Worm (Caenorhabditis elegans): ENCODE data around the gene fax-1.

fax-1 gene

DNA sequence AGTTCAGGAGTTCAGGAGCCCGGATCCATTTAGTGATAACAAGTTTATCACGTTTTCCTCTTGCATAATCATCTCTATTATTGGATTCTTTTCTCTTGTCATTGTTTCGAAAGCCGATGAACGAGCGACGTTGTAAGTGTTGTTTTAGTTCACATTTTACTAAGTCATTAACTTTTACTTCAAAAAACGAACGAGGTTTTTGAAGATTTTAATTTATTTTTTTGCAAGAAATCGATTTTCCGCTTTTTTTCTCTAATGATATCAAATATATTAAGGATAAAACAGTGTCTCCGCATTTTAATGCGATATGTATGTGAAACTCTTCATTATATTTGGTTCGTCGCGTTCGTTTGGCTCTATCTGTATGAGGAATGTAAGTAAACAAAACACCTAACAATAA lies 5.6 kb upstream of the fax-1 start, which contains the start of gene F28B4.1:
TSS of gene F28B4.1 (plus strand) at position 301 of the 400 bp plus-strand sequence.
- TF ChIP-seq tbx-37 (GFP tag; conservative IDR thresholded peaks at IDR 0.05) = no peak
- no peak for TF ChIP-seq flt-1 (GFP tag; IDR thresholded peaks at IDR 0.05)
- TF ChIP-seq ceh-13 (GFP tag; optimal IDR thresholded peaks at IDR 0.05) = no peak
- no peak for TF ChIP-seq aly-1 (tag; optimal IDR thresholded peaks at IDR 0.05)
- TF ChIP-seq pes-1 (GFP tag; IDR thresholded peaks at IDR 0.05) = no peak
- no peak for TF ChIP-seq ama-1 (optimal IDR thresholded peaks at IDR 0.05)
- no peak for TF ChIP-seq hmbx-1 (tag; optimal IDR thresholded peaks at IDR 0.05)
- TF ChIP-seq scrt-1 (GFP tag; IDR thresholded peaks at IDR 0.05) = no peak
- TF ChIP-seq hnd-1 (tag; optimal IDR thresholded peaks at IDR 0.05) = no peak
- TF ChIP-seq ets-7 (tag; optimal IDR thresholded peaks at IDR 0.05) = no peak
- no peak for TF ChIP-seq hmg-4 (GFP tag; optimal IDR thresholded peaks at IDR 0.05)
- no peak for TF ChIP-seq tbx-11 (GFP tag; IDR thresholded peaks at IDR 0.05)
- TF ChIP-seq ceh-36 (tag; optimal IDR thresholded peaks at IDR 0.05) = no peak
- no peak for TF ChIP-seq tra-4 (tag; optimal IDR thresholded peaks at IDR 0.05)
- no peak for TF ChIP-seq B0310.2 (tag; optimal IDR thresholded peaks at IDR 0.05)
- no peak for TF ChIP-seq F13C5.2 (tag; optimal IDR thresholded peaks at IDR 0.05)
- TF ChIP-seq sea-1 (GFP tag; conservative IDR thresholded peaks at IDR 0.05) = no peak

DNA sequence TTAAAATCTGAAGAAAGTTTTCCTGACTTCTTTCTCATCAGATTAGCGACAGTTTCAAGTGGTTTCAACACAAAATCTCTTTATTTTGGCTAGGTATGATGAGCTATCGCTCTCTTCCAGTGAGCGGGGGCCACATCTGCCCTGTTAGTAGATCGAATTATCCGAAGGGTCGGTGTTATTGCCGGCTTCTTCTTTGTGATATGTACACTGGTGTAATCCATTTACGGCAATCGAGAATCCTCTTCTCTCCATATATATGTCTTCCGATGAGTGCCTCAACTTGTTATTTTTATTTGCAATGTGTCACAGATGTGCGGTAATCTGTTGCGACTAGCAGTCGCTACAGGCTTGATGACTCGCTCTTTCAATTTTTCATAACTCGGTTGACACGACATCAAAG lies 3.2 kb upstream of the fax-1 start:
- TF ChIP-seq pes-1 (GFP tag; IDR thresholded peaks at IDR 0.05) (no peak), hnd-1 (tag; optimal IDR thresholded peaks at IDR 0.05) (no peak), hmbx-1 (tag; optimal IDR thresholded peaks at IDR 0.05) (no peak), ets-7 (tag; optimal IDR thresholded peaks at IDR 0.05) (no peak), scrt-1 (GFP tag; IDR thresholded peaks at IDR 0.05) (no peak), sea-1 (GFP tag; conservative IDR thresholded peaks at IDR 0.05) (no peak), flt-1 (GFP tag; IDR thresholded peaks at IDR 0.05) (no peak), ceh-36 (tag; optimal IDR thresholded peaks at IDR 0.05) (no peak), tra-4 (tag; optimal IDR thresholded peaks at IDR 0.05) (no peak), tbx-11 (GFP tag; IDR thresholded peaks at IDR 0.05) (no peak), ama-1 (optimal IDR thresholded peaks at IDR 0.05) (no peak), F13C5.2 (tag; optimal IDR thresholded peaks at IDR 0.05) (no peak), aly-1 (tag; optimal IDR thresholded peaks at IDR 0.05) (no peak), hmg-4 (GFP tag; optimal IDR thresholded peaks at IDR 0.05) (no peak), ceh-13 (GFP tag; optimal IDR thresholded peaks at IDR 0.05) (no peak)

DNA sequence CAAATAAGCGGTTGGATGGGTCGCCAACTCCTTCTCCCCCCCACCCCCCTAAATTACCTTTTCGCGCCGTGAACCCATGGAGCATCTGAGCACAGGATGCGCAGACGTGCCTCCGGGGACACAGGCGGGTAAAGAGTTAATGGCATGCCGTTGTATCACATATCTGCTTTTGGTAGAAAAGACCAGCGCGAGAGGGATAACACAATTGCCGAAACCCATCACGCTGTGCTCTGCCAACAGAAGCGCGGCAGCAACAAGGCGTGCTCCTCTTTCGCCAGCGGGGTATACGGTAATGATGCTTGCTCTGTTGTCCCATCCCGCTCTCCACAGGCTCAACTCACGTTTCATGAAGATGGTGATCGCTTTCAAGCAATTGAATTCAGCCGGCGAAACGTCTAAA lies 1.8 kb downstream of the fax-1 start:
- TF ChIP-seq ceh-36 (tag; optimal IDR thresholded peaks at IDR 0.05) (no peak), hmbx-1 (tag; optimal IDR thresholded peaks at IDR 0.05) (no peak), hmg-4 (GFP tag; optimal IDR thresholded peaks at IDR 0.05) (no peak), flt-1 (GFP tag; IDR thresholded peaks at IDR 0.05) (no peak), F13C5.2 (tag; optimal IDR thresholded peaks at IDR 0.05) (no peak), pes-1 (GFP tag; IDR thresholded peaks at IDR 0.05) (no peak), hnd-1 (tag; optimal IDR thresholded peaks at IDR 0.05) (no peak)

DNA sequence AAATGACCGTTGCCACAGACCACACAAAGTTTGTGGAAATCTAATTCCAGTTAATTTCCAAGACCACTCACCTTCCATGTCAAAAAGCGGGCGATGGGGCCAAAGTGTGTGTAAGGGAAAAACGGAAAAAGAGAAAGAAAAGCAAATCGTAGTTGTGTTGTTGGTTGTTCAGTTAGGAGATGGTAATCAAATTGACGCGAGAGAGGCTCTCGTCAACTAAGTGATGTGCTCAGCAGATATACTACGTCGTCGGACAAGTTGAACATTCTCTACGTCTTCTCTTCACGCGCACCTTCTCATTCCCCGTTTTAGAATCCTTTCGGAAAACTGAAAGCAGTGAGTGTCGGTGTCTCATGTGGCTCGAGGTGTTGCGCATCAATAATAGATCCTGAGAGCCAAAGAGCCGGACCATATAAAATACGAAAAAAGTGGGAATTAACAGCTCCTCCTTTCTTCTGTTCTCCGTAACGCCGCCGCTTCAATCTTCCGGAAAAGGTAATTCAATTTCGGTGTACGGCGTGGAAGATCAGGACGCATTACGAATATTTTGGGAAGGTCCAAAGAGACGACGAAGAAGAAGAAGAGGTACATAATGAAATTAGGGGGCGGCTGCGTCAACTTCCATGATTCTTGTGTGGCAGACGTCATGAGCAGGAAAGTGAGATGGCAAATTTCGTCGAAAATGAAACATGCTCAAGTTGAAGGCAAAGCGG lies 7.6 kb downstream of the fax-1 start:
- TF ChIP-seq tbx-11 (GFP tag; IDR thresholded peaks at IDR 0.05) (no peak), ceh-36 (tag; optimal IDR thresholded peaks at IDR 0.05) (no peak), ceh-13 (GFP tag; optimal IDR thresholded peaks at IDR 0.05) (no peak), pes-1 (GFP tag; IDR thresholded peaks at IDR 0.05) (no peak), hmbx-1 (tag; optimal IDR thresholded peaks at IDR 0.05) (no peak), F13C5.2 (tag; optimal IDR thresholded peaks at IDR 0.05) (no peak), tra-4 (tag; optimal IDR thresholded peaks at IDR 0.05) (no peak), tbx-37 (GFP tag; conservative IDR thresholded peaks at IDR 0.05) (no peak), scrt-1 (GFP tag; IDR thresholded peaks at IDR 0.05) (no peak), hnd-1 (tag; optimal IDR thresholded peaks at IDR 0.05) (no peak), aly-1 (tag; optimal IDR thresholded peaks at IDR 0.05) (no peak), ets-7 (tag; optimal IDR thresholded peaks at IDR 0.05) (no peak), flt-1 (GFP tag; IDR thresholded peaks at IDR 0.05) (no peak)

DNA sequence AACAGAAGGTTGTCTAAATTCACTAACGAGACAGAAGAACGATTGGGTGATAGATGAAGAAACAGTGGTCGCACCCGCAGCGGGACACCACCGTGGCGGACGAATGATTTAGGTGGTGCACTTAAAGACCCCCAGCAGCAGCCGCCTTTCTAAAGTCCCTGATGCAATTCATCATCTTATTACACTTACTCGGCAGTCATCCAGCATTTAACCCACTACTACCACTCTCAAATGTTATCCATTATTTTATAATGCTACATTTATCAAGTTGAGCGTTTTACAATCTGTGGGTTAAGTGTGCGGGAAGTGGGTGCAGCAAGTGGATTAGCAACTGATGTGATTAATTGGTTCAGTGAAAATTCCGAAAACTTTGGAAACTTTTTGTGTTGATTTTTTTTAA lies 9.0 kb downstream of the fax-1 start:
- TF ChIP-seq scrt-1 (GFP tag; IDR thresholded peaks at IDR 0.05) = no peak
- no peak for TF ChIP-seq ets-7 (tag; optimal IDR thresholded peaks at IDR 0.05)
- TF ChIP-seq hnd-1 (tag; optimal IDR thresholded peaks at IDR 0.05) = no peak
- TF ChIP-seq tra-4 (tag; optimal IDR thresholded peaks at IDR 0.05) = no peak
- TF ChIP-seq ceh-13 (GFP tag; optimal IDR thresholded peaks at IDR 0.05) = no peak
- no peak for TF ChIP-seq hmbx-1 (tag; optimal IDR thresholded peaks at IDR 0.05)
- no peak for TF ChIP-seq tbx-37 (GFP tag; conservative IDR thresholded peaks at IDR 0.05)
- TF ChIP-seq F13C5.2 (tag; optimal IDR thresholded peaks at IDR 0.05) = no peak

DNA sequence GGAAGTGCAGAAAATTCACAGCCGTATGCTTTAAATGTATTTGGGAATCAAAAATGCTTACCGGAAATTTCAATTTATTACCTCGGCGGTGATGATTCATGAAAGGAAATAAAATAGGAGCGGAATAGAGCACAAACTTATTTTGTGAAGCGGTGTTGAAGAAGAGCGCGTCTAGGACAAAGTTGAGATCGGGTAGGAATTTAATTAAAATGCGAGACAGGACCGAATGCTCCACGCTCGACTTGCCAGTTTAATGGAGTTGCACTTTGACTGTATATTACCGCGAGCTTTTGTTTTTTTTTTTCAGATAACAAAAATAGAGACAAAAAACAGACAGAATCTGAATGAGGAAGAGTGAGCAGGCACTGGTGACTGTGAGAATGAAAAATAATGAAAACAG lies 14.5 kb downstream of the fax-1 start:
- TF ChIP-seq ceh-13 (GFP tag; optimal IDR thresholded peaks at IDR 0.05) = no peak
- no peak for TF ChIP-seq hmg-4 (GFP tag; optimal IDR thresholded peaks at IDR 0.05)
- TF ChIP-seq ama-1 (optimal IDR thresholded peaks at IDR 0.05) = no peak
- no peak for TF ChIP-seq tra-4 (tag; optimal IDR thresholded peaks at IDR 0.05)
- no peak for TF ChIP-seq sea-1 (GFP tag; conservative IDR thresholded peaks at IDR 0.05)
- no peak for TF ChIP-seq hnd-1 (tag; optimal IDR thresholded peaks at IDR 0.05)
- TF ChIP-seq tbx-37 (GFP tag; conservative IDR thresholded peaks at IDR 0.05) = no peak
- TF ChIP-seq scrt-1 (GFP tag; IDR thresholded peaks at IDR 0.05) = no peak
- no peak for TF ChIP-seq ets-7 (tag; optimal IDR thresholded peaks at IDR 0.05)
- TF ChIP-seq B0310.2 (tag; optimal IDR thresholded peaks at IDR 0.05) = no peak
- no peak for TF ChIP-seq pes-1 (GFP tag; IDR thresholded peaks at IDR 0.05)
- TF ChIP-seq flt-1 (GFP tag; IDR thresholded peaks at IDR 0.05) = no peak
- TF ChIP-seq hmbx-1 (tag; optimal IDR thresholded peaks at IDR 0.05) = no peak
- TF ChIP-seq tbx-11 (GFP tag; IDR thresholded peaks at IDR 0.05) = no peak
- no peak for TF ChIP-seq ceh-36 (tag; optimal IDR thresholded peaks at IDR 0.05)
- TF ChIP-seq aly-1 (tag; optimal IDR thresholded peaks at IDR 0.05) = no peak
- TF ChIP-seq F13C5.2 (tag; optimal IDR thresholded peaks at IDR 0.05) = no peak

DNA sequence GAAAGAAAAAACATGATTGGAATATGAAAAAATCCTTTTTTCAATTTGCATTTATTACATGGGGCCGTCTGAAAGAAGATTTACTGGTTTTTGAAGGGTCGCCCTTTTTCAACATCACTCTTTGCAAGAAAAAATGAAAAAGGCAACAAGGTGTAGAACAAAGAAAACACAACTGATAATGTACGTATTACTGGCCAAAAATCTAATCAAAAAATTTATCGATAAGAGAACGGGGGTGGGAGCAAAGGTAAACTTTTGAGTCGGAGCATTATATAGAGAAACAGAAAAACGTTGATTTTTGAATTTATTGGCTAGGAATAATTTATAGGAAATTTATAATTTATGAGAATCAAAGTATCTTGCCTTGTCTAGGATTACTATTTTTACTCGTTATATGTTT lies 17.3 kb downstream of the fax-1 start:
- TF ChIP-seq ama-1 (optimal IDR thresholded peaks at IDR 0.05) (no peak), ets-7 (tag; optimal IDR thresholded peaks at IDR 0.05) (no peak), tbx-11 (GFP tag; IDR thresholded peaks at IDR 0.05) (no peak), ceh-36 (tag; optimal IDR thresholded peaks at IDR 0.05) (no peak), aly-1 (tag; optimal IDR thresholded peaks at IDR 0.05) (no peak), sea-1 (GFP tag; conservative IDR thresholded peaks at IDR 0.05) (no peak), scrt-1 (GFP tag; IDR thresholded peaks at IDR 0.05) (no peak)
